Fruit fly (Drosophila melanogaster) whole organism, prepupa: ENCODE results near the gene Fum2.

Source experiments
- Blimp-1 ChIP-seq: fragments of 200-800 bp; sonication (Bioruptor generic); optimal IDR thresholded peaks from 3 replicates; lab custom pipeline; 2017; ENCODE audit warnings: missing biosample characterization, missing genetic modification characterization, mild to moderate bottlenecking, moderate library complexity, missing genetic modification reagents
- CG10631 ChIP-seq: fragments of 200-800 bp; sonication (Bioruptor generic); optimal IDR thresholded peaks from 2 replicates; lab custom pipeline; 2016; ENCODE audit warnings: missing biosample characterization, missing genetic modification characterization
- CG10669 ChIP-seq: fragments of 200-800 bp; sonication (Bioruptor generic); optimal IDR thresholded peaks from 3 replicates; lab custom pipeline; 2018; ENCODE audit warnings: missing biosample characterization, mild to moderate bottlenecking, missing genetic modification characterization, moderate library complexity
- CG11294 ChIP-seq: fragments of 200-800 bp; sonication (Bioruptor generic); IDR thresholded peaks from 2 replicates; pipeline ENCODE4 v1.3.6; 2022; ENCODE audit warnings: missing biosample characterization, missing genetic modification characterization
- CG11762 ChIP-seq: fragments of 200-800 bp; sonication (Bioruptor generic); optimal IDR thresholded peaks from 3 replicates; lab custom pipeline; 2016; ENCODE audit warnings: missing biosample characterization, missing genetic modification characterization; ENCODE audit not compliant: insufficient read depth
- CG3032 ChIP-seq: fragments of 200-800 bp; optimal IDR thresholded peaks from 2 replicates; lab custom pipeline; 2019; ENCODE audit warnings: missing biosample characterization, mild to moderate bottlenecking, missing genetic modification characterization, moderate library complexity
- CG31627 ChIP-seq: fragments of 200-800 bp; sonication (Bioruptor generic); optimal IDR thresholded peaks from 3 replicates; lab custom pipeline; 2016; ENCODE audit warnings: missing biosample characterization, missing genetic modification characterization
- CG32006 ChIP-seq: fragments of 200-800 bp; sonication (Bioruptor generic); optimal IDR thresholded peaks from 3 replicates; lab custom pipeline; 2017; ENCODE audit warnings: missing biosample characterization, mild to moderate bottlenecking, missing genetic modification characterization
- CG3919 ChIP-seq: fragments of 200-800 bp; sonication (Bioruptor generic); optimal IDR thresholded peaks from 3 replicates; lab custom pipeline; 2016; ENCODE audit warnings: missing biosample characterization, missing genetic modification characterization
- CG4318 ChIP-seq: fragments of 200-800 bp; sonication (Bioruptor generic); optimal IDR thresholded peaks from 3 replicates; lab custom pipeline; 2017; ENCODE audit warnings: missing biosample characterization, mild to moderate bottlenecking, missing genetic modification characterization
- CG6163 ChIP-seq: fragments of 200-800 bp; sonication (Bioruptor generic); IDR thresholded peaks from 3 replicates; pipeline ENCODE4 v1.3.6; 2022; ENCODE audit warnings: missing biosample characterization, missing genetic modification characterization
- CG6276 ChIP-seq: fragments of 200-800 bp; sonication (Bioruptor generic); optimal IDR thresholded peaks from 2 replicates; lab custom pipeline; 2017; ENCODE audit warnings: missing biosample characterization, mild to moderate bottlenecking, missing genetic modification characterization
- CG6792 ChIP-seq: fragments of 200-800 bp; sonication (Bioruptor generic); optimal IDR thresholded peaks from 3 replicates; lab custom pipeline; 2016; ENCODE audit warnings: missing biosample characterization, missing genetic modification characterization
- CG6854 ChIP-seq: fragments of 200-800 bp; sonication (Bioruptor generic); optimal IDR thresholded peaks from 2 replicates; lab custom pipeline; 2017; ENCODE audit warnings: missing biosample characterization, mild to moderate bottlenecking, missing genetic modification characterization
- CG7368 ChIP-seq: fragments of 200-800 bp; sonication (Bioruptor generic); optimal IDR thresholded peaks from 3 replicates; lab custom pipeline; 2016; ENCODE audit warnings: missing biosample characterization, missing genetic modification characterization
- CG8119 ChIP-seq: fragments of 200-800 bp; sonication (Bioruptor generic); IDR thresholded peaks from 3 replicates; pipeline ENCODE4 v1.3.6; 2022; ENCODE audit warnings: missing biosample characterization, missing genetic modification characterization
- CG8319 ChIP-seq: fragments of 200-800 bp; sonication (Bioruptor generic); optimal IDR thresholded peaks from 3 replicates; lab custom pipeline; 2016; ENCODE audit warnings: missing biosample characterization, missing genetic modification characterization
- Eip75B ChIP-seq: fragments of 200-800 bp; sonication (Bioruptor generic); optimal IDR thresholded peaks from 3 replicates; lab custom pipeline; 2016; ENCODE audit warnings: missing biosample characterization, missing genetic modification characterization
- Eip78C ChIP-seq: fragments of 200-800 bp; sonication (Bioruptor generic); peaks from one replicate; lab custom pipeline; 2016; ENCODE audit warnings: missing biosample characterization, missing genetic modification characterization
- Ets96B ChIP-seq: fragments of 200-800 bp; optimal IDR thresholded peaks from 2 replicates; lab custom pipeline; 2019; ENCODE audit warnings: missing biosample characterization, mild to moderate bottlenecking, missing genetic modification characterization, moderate library complexity
- Gug ChIP-seq: fragments of 200-800 bp; sonication (Bioruptor generic); IDR thresholded peaks from 2 replicates; pipeline ENCODE4 v1.3.6; 2022; ENCODE audit warnings: missing biosample characterization, missing genetic modification characterization
- Hr4 ChIP-seq: fragments of 200-800 bp; sonication (Bioruptor generic); optimal IDR thresholded peaks from 3 replicates; lab custom pipeline; 2016; ENCODE audit warnings: missing biosample characterization, missing genetic modification characterization
- Lpt ChIP-seq: fragments of 200-800 bp; sonication (Bioruptor generic); optimal IDR thresholded peaks from 3 replicates; lab custom pipeline; 2016; ENCODE audit warnings: missing biosample characterization, missing genetic modification characterization
- Met ChIP-seq: fragments of 200-800 bp; sonication (Bioruptor generic); optimal IDR thresholded peaks from 3 replicates; lab custom pipeline; 2016; ENCODE audit warnings: missing biosample characterization, missing genetic modification characterization
- OdsH ChIP-seq: fragments of 200-800 bp; sonication (Bioruptor generic); optimal IDR thresholded peaks from 3 replicates; lab custom pipeline; 2016; ENCODE audit warnings: missing biosample characterization, missing genetic modification characterization
- Smox ChIP-seq: fragments of 200-800 bp; sonication (Bioruptor generic); optimal IDR thresholded peaks from 3 replicates; lab custom pipeline; 2016; ENCODE audit warnings: missing biosample characterization, missing genetic modification characterization
- Sox14 ChIP-seq: fragments of 200-800 bp; sonication (Bioruptor generic); optimal IDR thresholded peaks from 3 replicates; lab custom pipeline; 2016; ENCODE audit warnings: missing biosample characterization, missing genetic modification characterization
- Sox15 ChIP-seq: fragments of 200-800 bp; sonication (Bioruptor generic); optimal IDR thresholded peaks from 3 replicates; lab custom pipeline; 2016; ENCODE audit warnings: missing biosample characterization, missing genetic modification characterization
- achi ChIP-seq: fragments of 200-800 bp; sonication (Bioruptor generic); optimal IDR thresholded peaks from 3 replicates; lab custom pipeline; 2016; ENCODE audit warnings: missing biosample characterization, missing genetic modification characterization
- acj6 ChIP-seq: fragments of 200-800 bp; sonication (Bioruptor generic); optimal IDR thresholded peaks from 3 replicates; lab custom pipeline; 2016; ENCODE audit warnings: missing biosample characterization, missing genetic modification characterization
- cyc ChIP-seq: fragments of 200-800 bp; sonication (Bioruptor generic); optimal IDR thresholded peaks from 3 replicates; lab custom pipeline; 2016; ENCODE audit warnings: missing biosample characterization, missing genetic modification characterization
- dac ChIP-seq: fragments of 200-800 bp; sonication (Bioruptor generic); optimal IDR thresholded peaks from 2 replicates; lab custom pipeline; 2017; ENCODE audit warnings: missing biosample characterization, mild to moderate bottlenecking, missing genetic modification characterization
- dsx ChIP-seq: fragments of 200-800 bp; optimal IDR thresholded peaks from 3 replicates; lab custom pipeline; 2019; ENCODE audit warnings: missing biosample characterization, mild to moderate bottlenecking, missing genetic modification characterization, moderate library complexity; ENCODE audit not compliant: poor library complexity, severe bottlenecking
- fd59A ChIP-seq: fragments of 200-800 bp; sonication (Bioruptor generic); optimal IDR thresholded peaks from 2 replicates; lab custom pipeline; 2017; ENCODE audit warnings: missing biosample characterization, mild to moderate bottlenecking, missing genetic modification characterization, missing genetic modification reagents
- fd85E ChIP-seq: fragments of 200-800 bp; sonication (Bioruptor generic); optimal IDR thresholded peaks from 3 replicates; lab custom pipeline; 2016; ENCODE audit warnings: missing biosample characterization, missing genetic modification characterization
- fkh ChIP-seq: fragments of 200-800 bp; sonication (Bioruptor generic); optimal IDR thresholded peaks from 3 replicates; lab custom pipeline; 2017; ENCODE audit warnings: missing biosample characterization, mild to moderate bottlenecking, missing genetic modification characterization, moderate library complexity
- lz ChIP-seq: fragments of 200-800 bp; sonication (Bioruptor generic); optimal IDR thresholded peaks from 3 replicates; lab custom pipeline; 2016; ENCODE audit warnings: missing biosample characterization, missing genetic modification characterization
- net ChIP-seq: fragments of 200-800 bp; sonication (Bioruptor generic); optimal IDR thresholded peaks from 3 replicates; lab custom pipeline; 2016; ENCODE audit warnings: missing biosample characterization, missing genetic modification characterization
- pdm3 ChIP-seq: fragments of 200-800 bp; sonication (Bioruptor generic); optimal IDR thresholded peaks from 3 replicates; lab custom pipeline; 2016; ENCODE audit warnings: missing biosample characterization, missing genetic modification characterization
- salr ChIP-seq, 2 experiments: fragments of 200-800 bp; sonication (Bioruptor generic); optimal IDR thresholded peaks; 3 replicates each; lab custom pipeline; 2016 to 2018; ENCODE audit warnings: missing biosample characterization in 2 of 2, missing genetic modification characterization in 2 of 2, mild to moderate bottlenecking in 1 of 2
- svp ChIP-seq: fragments of 200-800 bp; sonication (Bioruptor generic); peaks from one replicate; lab custom pipeline; 2016; ENCODE audit warnings: missing biosample characterization, missing genetic modification characterization
- vri ChIP-seq: fragments of 200-800 bp; sonication (Bioruptor generic); optimal IDR thresholded peaks from 3 replicates; lab custom pipeline; 2016; ENCODE audit warnings: missing biosample characterization, mild to moderate bottlenecking, missing genetic modification characterization

The Fum2 gene

DNA sequence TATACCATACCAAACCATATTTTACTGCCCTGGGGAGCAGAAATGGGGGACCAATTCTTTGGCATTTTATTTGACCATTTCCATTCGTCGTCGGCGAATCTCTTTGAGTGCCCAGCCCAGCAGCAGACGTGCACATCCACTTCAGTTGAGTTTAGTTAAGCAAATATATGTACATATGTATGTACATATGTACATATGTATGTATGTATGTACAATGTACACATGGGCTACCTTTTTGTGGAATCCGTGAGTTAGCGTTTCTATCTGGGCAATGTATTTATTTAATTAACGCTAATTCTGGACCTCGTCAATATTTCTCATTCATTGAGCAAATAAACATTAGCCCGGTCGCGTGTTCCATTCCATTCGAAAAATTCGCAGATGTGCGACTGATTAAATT, 38.4 kb downstream of the Fum2 start:
- peak; percentile 74 for TF ChIP-seq fkh
- no peak for TF ChIP-seq CG31627 (GFP tag; lab: Kevin White, UChicago)
- no peak for TF ChIP-seq svp
- peak; percentile 12 for TF ChIP-seq Eip78C
- TF ChIP-seq CG6792 = no peak

DNA sequence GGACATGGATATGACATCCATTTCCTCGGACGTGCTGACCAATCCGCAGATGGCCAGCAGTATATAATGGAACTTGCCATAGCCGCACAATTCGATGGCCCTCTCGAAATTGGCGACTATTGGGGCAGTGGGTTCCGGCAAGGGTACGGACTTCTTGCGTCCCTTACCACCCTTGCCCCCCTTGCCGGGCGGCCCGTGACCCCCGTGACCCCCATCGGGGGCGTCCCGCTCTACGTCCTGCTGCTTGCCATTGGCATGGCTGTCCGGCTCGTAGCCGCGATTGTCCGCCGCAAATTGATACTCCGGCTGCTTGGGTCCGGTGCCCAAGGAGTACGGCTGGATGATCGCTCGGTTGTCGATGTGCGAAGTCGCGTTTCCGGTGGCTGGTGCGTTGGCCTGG, 42.1 kb downstream of the Fum2 start:
- no peak for TF ChIP-seq dsx
- no peak for TF ChIP-seq salr (GFP tag; optimal IDR thresholded peaks at IDR 0.05; lab: Kevin White, UChicago)
- no peak for TF ChIP-seq achi (GFP tag; lab: Kevin White, UChicago)
- TF ChIP-seq fd85E (GFP tag; lab: Kevin White, UChicago) = no peak
- peak; percentile 68 for TF ChIP-seq svp

DNA sequence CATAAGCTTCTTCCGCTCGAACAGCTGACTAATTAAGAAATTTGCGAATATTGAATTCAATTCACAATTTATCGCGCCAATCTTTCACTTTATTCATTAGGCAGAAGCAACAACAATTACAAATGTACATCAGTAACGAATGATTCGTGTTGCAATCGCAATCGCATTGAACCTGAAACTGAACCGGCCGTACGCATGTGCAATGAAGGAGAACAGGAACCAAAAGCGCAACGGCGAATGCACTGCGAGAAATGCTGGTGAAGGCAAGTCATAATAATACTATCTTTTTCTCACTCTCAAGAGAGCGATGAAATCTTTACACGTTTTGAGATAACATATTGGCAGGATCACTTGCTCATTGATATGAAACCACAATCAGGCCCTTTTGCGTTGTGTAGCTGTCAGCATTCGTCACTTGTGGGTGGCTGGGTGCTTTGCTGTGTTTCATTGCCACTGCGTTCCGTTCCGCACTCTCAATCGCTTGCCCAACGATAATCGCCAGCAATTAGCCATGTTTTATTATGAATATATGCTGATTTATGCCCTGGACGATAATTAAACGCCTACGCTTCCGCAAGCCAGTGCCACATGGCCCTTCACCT, 43.4 kb downstream of the Fum2 start:
- TF ChIP-seq CG3919 (GFP tag; lab: Kevin White, UChicago) = peak; percentile 29
- no peak for TF ChIP-seq acj6 (GFP tag; lab: Kevin White, UChicago)
- TF ChIP-seq Met = no peak
- no peak for TF ChIP-seq CG6854
- TF ChIP-seq CG4318 (GFP tag; lab: Kevin White, UChicago) = no peak
- no peak for TF ChIP-seq pdm3
- peak; percentile 92 for TF ChIP-seq svp
- TF ChIP-seq CG7368 (GFP tag; lab: Kevin White, UChicago) = no peak
- no peak for TF ChIP-seq Smox (GFP tag; lab: Kevin White, UChicago)
- TF ChIP-seq CG32006 = peak; percentile 35
- no peak for TF ChIP-seq Ets96B (tag; lab: Kevin White, UChicago)
- TF ChIP-seq CG6163 (GFP tag; lab: Robert Waterston, UW) = peak; percentile 39; the same call in 2 of the 3 replicates
- no peak for TF ChIP-seq CG11294
- TF ChIP-seq salr (GFP tag; optimal IDR thresholded peaks at IDR 0.05; lab: Kevin White, UChicago) = no peak
- no peak for TF ChIP-seq CG11762 (GFP tag; lab: Kevin White, UChicago)
- TF ChIP-seq CG10669 (GFP tag; lab: Kevin White, UChicago) = peak; percentile 7
- TF ChIP-seq Hr4 = no peak
- no peak for TF ChIP-seq Gug (GFP tag; lab: Robert Waterston, UW)
- no peak for TF ChIP-seq CG10631 (GFP tag; lab: Kevin White, UChicago)
- peak; percentile 59 for TF ChIP-seq Eip78C
- TF ChIP-seq dac = no peak
- TF ChIP-seq fkh = no peak
- no peak for TF ChIP-seq vri (GFP tag; lab: Kevin White, UChicago)
- TF ChIP-seq OdsH (GFP tag; lab: Kevin White, UChicago) = no peak

DNA sequence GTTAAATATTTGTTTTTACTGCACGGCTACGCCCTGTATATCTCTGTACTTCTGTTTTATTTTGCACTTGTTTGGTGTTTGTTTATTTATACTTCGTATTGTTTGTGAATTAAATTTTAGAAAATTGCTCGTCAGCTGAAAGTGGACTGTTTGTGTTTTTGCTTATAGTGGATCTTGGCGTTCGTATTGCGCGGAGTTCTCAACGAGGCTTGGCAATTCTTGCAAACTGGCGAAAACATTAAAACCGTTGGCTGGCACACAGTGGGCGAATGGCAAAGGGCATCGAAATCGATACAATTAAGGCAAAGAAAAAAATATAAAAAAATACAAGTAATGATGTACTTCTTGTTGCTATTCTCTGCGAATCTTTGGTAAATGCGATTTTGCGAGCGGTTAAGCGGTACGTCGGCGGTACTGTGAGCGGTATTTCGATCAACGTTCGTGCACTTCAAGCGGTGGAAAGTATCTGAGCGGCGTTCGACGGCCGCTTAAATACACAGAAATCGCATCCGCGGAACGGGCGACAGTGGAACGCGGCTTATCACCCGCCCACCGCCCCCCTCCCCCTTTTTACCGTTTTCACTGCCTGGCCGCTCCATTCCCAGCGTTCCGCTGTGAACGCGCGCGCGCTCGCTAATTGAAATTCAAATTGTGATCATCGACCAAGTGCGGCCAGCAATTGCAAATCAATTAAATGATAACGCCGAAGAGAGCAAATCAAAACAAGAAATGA, 45.4 kb downstream of the Fum2 start:
- TF ChIP-seq CG11294 (no peak), Ets96B (tag; lab: Kevin White, UChicago) (no peak), Sox15 (GFP tag; lab: Kevin White, UChicago) (no peak), Blimp-1 (GFP tag; lab: Kevin White, UChicago) (no peak), OdsH (GFP tag; lab: Kevin White, UChicago) (no peak), CG6792 (no peak), Eip75B (no peak), fd59A (GFP tag; lab: Kevin White, UChicago) (no peak), CG6276 (GFP tag; lab: Kevin White, UChicago) (no peak), CG8119 (GFP tag; lab: Robert Waterston, UW) (no peak), Sox14 (no peak), CG31627 (GFP tag; lab: Kevin White, UChicago) (no peak), CG32006 (no peak), CG3032 (tag; lab: Kevin White, UChicago) (no peak), cyc (no peak), net (GFP tag; lab: Kevin White, UChicago) (no peak), lz (GFP tag; lab: Kevin White, UChicago) (no peak), salr (GFP tag; optimal IDR thresholded peaks at IDR 0.05; lab: Kevin White, UChicago) (no peak), Lpt (no peak), CG8319 (no peak)
- TF ChIP-seq, all 60 proteins: peak for 0
